Fruit fly (Drosophila melanogaster) whole organism, embryonic: Measurements from ENCODE around the gene klar.

Experiments used
- B-H1 ChIP-seq: fragments of 200-800 bp; sonication (Bioruptor generic); IDR thresholded peaks from 3 replicates; pipeline ENCODE4 v1.3.6; 2022; ENCODE audit warnings: missing biosample characterization, missing genetic modification characterization
- BEAF-32 ChIP-seq: fragments of 200-800 bp; sonication (Bioruptor generic); optimal IDR thresholded peaks from 3 replicates; lab custom pipeline; 2017; ENCODE audit warnings: missing biosample characterization, missing genetic modification characterization, mild to moderate bottlenecking, moderate library complexity, missing genetic modification reagents
- CG11504 ChIP-seq: fragments of 200-800 bp; sonication (Bioruptor generic); optimal IDR thresholded peaks from 3 replicates; lab custom pipeline; 2019; ENCODE audit warnings: missing biosample characterization, mild to moderate bottlenecking, missing genetic modification characterization, moderate library complexity
- CG11723 ChIP-seq: fragments of 200-800 bp; sonication (Bioruptor generic); optimal IDR thresholded peaks from 2 replicates; lab custom pipeline; 2017; ENCODE audit warnings: missing biosample characterization, mild to moderate bottlenecking, missing genetic modification characterization
- CG13287 ChIP-seq: fragments of 200-800 bp; sonication (Bioruptor generic); IDR thresholded peaks from 2 replicates; pipeline ENCODE4 v1.3.6; 2022; ENCODE audit warnings: missing biosample characterization, missing genetic modification characterization; ENCODE audit not compliant: partially characterized antibody
- CG13894 ChIP-seq: fragments of 200-800 bp; sonication (Bioruptor generic); optimal IDR thresholded peaks from 3 replicates; lab custom pipeline; 2018; ENCODE audit warnings: missing biosample characterization, mild to moderate bottlenecking, missing genetic modification characterization, moderate library complexity
- CG14050 ChIP-seq: fragments of 200-800 bp; sonication (Bioruptor generic); IDR thresholded peaks from 3 replicates; pipeline ENCODE4 v1.3.6; 2022; ENCODE audit warnings: missing biosample characterization, missing genetic modification characterization
- CG14441 ChIP-seq: fragments of 200-800 bp; sonication (Bioruptor generic); IDR thresholded peaks from 2 replicates; pipeline ENCODE4 v1.3.6; 2022; ENCODE audit warnings: missing biosample characterization, missing genetic modification characterization
- CG1603 ChIP-seq: fragments of 200-800 bp; sonication (Bioruptor generic); optimal IDR thresholded peaks from 2 replicates; lab custom pipeline; 2019; ENCODE audit warnings: missing biosample characterization, mild to moderate bottlenecking, missing genetic modification characterization, moderate library complexity
- CG2875 ChIP-seq: fragments of 200-800 bp; sonication (Bioruptor generic); optimal IDR thresholded peaks from 2 replicates; lab custom pipeline; 2017; ENCODE audit warnings: missing biosample characterization, mild to moderate bottlenecking, missing genetic modification characterization, missing genetic modification reagents
- CG30020 ChIP-seq: fragments of 200-800 bp; optimal IDR thresholded peaks from 2 replicates; lab custom pipeline; 2019; ENCODE audit warnings: missing biosample characterization, mild to moderate bottlenecking, missing genetic modification characterization, moderate library complexity
- CG30403 ChIP-seq: fragments of 200-800 bp; sonication (Bioruptor generic); optimal IDR thresholded peaks from 3 replicates; lab custom pipeline; 2016; ENCODE audit warnings: missing biosample characterization, missing genetic modification characterization
- CG31441 ChIP-seq: fragments of 200-800 bp; sonication (Bioruptor generic); IDR thresholded peaks from 2 replicates; pipeline ENCODE4 v1.3.6; 2022; ENCODE audit warnings: missing biosample characterization, missing genetic modification characterization
- CG32772 ChIP-seq: fragments of 200-800 bp; sonication (Bioruptor generic); IDR thresholded peaks from 2 replicates; pipeline ENCODE4 v1.3.6; 2022; ENCODE audit warnings: missing biosample characterization, missing genetic modification characterization
- CG3407 ChIP-seq: fragments of 200-800 bp; sonication (Bioruptor generic); optimal IDR thresholded peaks from 2 replicates; lab custom pipeline; 2018; ENCODE audit warnings: missing biosample characterization, mild to moderate bottlenecking, missing genetic modification characterization
- CG4282 ChIP-seq: fragments of 200-800 bp; sonication (Bioruptor generic); optimal IDR thresholded peaks from 2 replicates; lab custom pipeline; 2016; ENCODE audit warnings: missing biosample characterization, missing genetic modification characterization
- CG43689 ChIP-seq: fragments of 200-800 bp; sonication (Bioruptor generic); IDR thresholded peaks from 2 replicates; pipeline ENCODE4 v1.3.6; 2022; ENCODE audit warnings: missing biosample characterization, missing genetic modification characterization
- CG4617 ChIP-seq: fragments of 200-800 bp; sonication (Bioruptor generic); optimal IDR thresholded peaks from 3 replicates; lab custom pipeline; 2016; ENCODE audit warnings: missing biosample characterization, missing genetic modification characterization, borderline replicate concordance
- CG5180 ChIP-seq: fragments of 200-800 bp; sonication (Bioruptor generic); optimal IDR thresholded peaks from 3 replicates; lab custom pipeline; 2017; ENCODE audit warnings: missing biosample characterization, missing genetic modification characterization, mild to moderate bottlenecking, moderate library complexity, missing genetic modification reagents
- CG5953 ChIP-seq: fragments of 200-800 bp; sonication (Bioruptor generic); IDR thresholded peaks from 2 replicates; pipeline ENCODE4 v1.3.6; 2022; ENCODE audit warnings: missing biosample characterization, missing genetic modification characterization
- CG6854 ChIP-seq: fragments of 200-800 bp; sonication (Bioruptor generic); optimal IDR thresholded peaks from 3 replicates; lab custom pipeline; 2017; ENCODE audit warnings: missing biosample characterization, mild to moderate bottlenecking, missing genetic modification characterization
- CG8359 ChIP-seq: fragments of 200-800 bp; sonication (Bioruptor generic); optimal IDR thresholded peaks from 2 replicates; lab custom pipeline; 2017; ENCODE audit warnings: missing biosample characterization, mild to moderate bottlenecking, missing genetic modification characterization, borderline replicate concordance
- CG9727 ChIP-seq: fragments of 200-800 bp; sonication (Bioruptor generic); optimal IDR thresholded peaks from 3 replicates; lab custom pipeline; 2017; ENCODE audit warnings: missing biosample characterization, mild to moderate bottlenecking, missing genetic modification characterization
- CTCF ChIP-seq: fragments of 200-800 bp; sonication (Bioruptor generic); optimal IDR thresholded peaks from 2 replicates; lab custom pipeline; 2017; ENCODE audit warnings: missing biosample characterization, mild to moderate bottlenecking, missing genetic modification characterization, moderate library complexity
- Deaf1 ChIP-seq: fragments of 200-800 bp; optimal IDR thresholded peaks from 3 replicates; lab custom pipeline; 2019; ENCODE audit warnings: missing biosample characterization, mild to moderate bottlenecking, missing genetic modification characterization, moderate library complexity
- Ets65A ChIP-seq: fragments of 200-800 bp; sonication (Bioruptor generic); peaks from one replicate; lab custom pipeline; 2016; ENCODE audit warnings: missing biosample characterization, missing genetic modification characterization
- Hmr ChIP-seq: fragments of 200-800 bp; sonication (Bioruptor generic); optimal IDR thresholded peaks from 3 replicates; lab custom pipeline; 2017; ENCODE audit warnings: mild to moderate bottlenecking, missing biosample characterization, missing genetic modification reagents, missing genetic modification characterization
- Hsf ChIP-seq: fragments of 200-800 bp; sonication (Bioruptor generic); optimal IDR thresholded peaks from 3 replicates; lab custom pipeline; 2016; ENCODE audit warnings: missing biosample characterization, missing genetic modification characterization
- MESR4 ChIP-seq: fragments of 200-800 bp; sonication (Bioruptor generic); optimal IDR thresholded peaks from 2 replicates; lab custom pipeline; 2018; ENCODE audit warnings: missing biosample characterization, mild to moderate bottlenecking, missing genetic modification characterization, moderate library complexity
- Med ChIP-seq: fragments of 200-800 bp; sonication (Bioruptor generic); peaks from one replicate; lab custom pipeline; 2016; ENCODE audit warnings: missing biosample characterization, missing genetic modification characterization, mild to moderate bottlenecking, inconsistent platforms, moderate library complexity
- NC2α ChIP-seq: fragments of 200-800 bp; sonication (Bioruptor generic); optimal IDR thresholded peaks from 2 replicates; lab custom pipeline; 2016; ENCODE audit warnings: missing biosample characterization, missing genetic modification characterization
- Opbp ChIP-seq: fragments of 200-800 bp; sonication (Bioruptor generic); IDR thresholded peaks from 3 replicates; pipeline ENCODE4 v1.3.6; 2022; ENCODE audit warnings: missing biosample characterization, missing genetic modification characterization; ENCODE audit not compliant: partially characterized antibody
- Side ChIP-seq: fragments of 200-800 bp; sonication (Bioruptor generic); optimal IDR thresholded peaks from 2 replicates; lab custom pipeline; 2016; ENCODE audit warnings: missing biosample characterization, missing genetic modification characterization
- Six4 ChIP-seq: fragments of 200-800 bp; sonication (Bioruptor generic); optimal IDR thresholded peaks from 2 replicates; lab custom pipeline; 2016; ENCODE audit warnings: missing biosample characterization, missing genetic modification characterization
- Spps ChIP-seq: fragments of 200-800 bp; sonication (Bioruptor generic); optimal IDR thresholded peaks from 2 replicates; lab custom pipeline; 2018; ENCODE audit warnings: missing biosample characterization, mild to moderate bottlenecking, missing genetic modification characterization
- Ssrp ChIP-seq: fragments of 200-800 bp; sonication (Bioruptor generic); optimal IDR thresholded peaks from 2 replicates; lab custom pipeline; 2018; ENCODE audit warnings: missing biosample characterization, mild to moderate bottlenecking, missing genetic modification characterization, moderate library complexity
- bcd ChIP-seq: fragments of 200-800 bp; sonication (Bioruptor generic); optimal IDR thresholded peaks from 2 replicates; lab custom pipeline; 2017; ENCODE audit warnings: missing biosample characterization, mild to moderate bottlenecking, missing genetic modification characterization
- croc ChIP-seq: fragments of 200-800 bp; sonication (Bioruptor generic); conservative IDR thresholded peaks from 3 replicates; pipeline ENCODE4 v1.3.6; 2022; ENCODE audit warnings: missing biosample characterization, missing genetic modification characterization
- ewg ChIP-seq: fragments of 200-800 bp; sonication (Bioruptor generic); optimal IDR thresholded peaks from 3 replicates; lab custom pipeline; 2017; ENCODE audit warnings: mild to moderate bottlenecking, missing biosample characterization, missing genetic modification reagents, missing genetic modification characterization
- grau ChIP-seq: fragments of 200-800 bp; optimal IDR thresholded peaks from 3 replicates; lab custom pipeline; 2019; ENCODE audit warnings: missing biosample characterization, mild to moderate bottlenecking, missing genetic modification characterization, moderate library complexity
- hkb ChIP-seq, 2 experiments: fragments of 200-800 bp in 1 of 2; fragments of >200 bp in 1 of 2; sonication (Bioruptor generic) in 1 of 2; IDR thresholded peaks in 1 of 2; optimal IDR thresholded peaks in 1 of 2; 2 replicates each; pipeline versions ENCODE4 v1.3.6 to Lab custom; 2017 to 2022; ENCODE audit warnings: missing biosample characterization in 1 of 2, missing genetic modification characterization in 1 of 2
- klu ChIP-seq: fragments of 200-800 bp; sonication (Bioruptor generic); IDR thresholded peaks from 2 replicates; pipeline ENCODE4 v1.3.6; 2022; ENCODE audit warnings: missing biosample characterization, missing genetic modification characterization
- kni ChIP-seq: fragments of 200-800 bp; sonication (Bioruptor generic); optimal IDR thresholded peaks from 3 replicates; lab custom pipeline; 2017; ENCODE audit warnings: mild to moderate bottlenecking, missing biosample characterization, missing genetic modification reagents, missing genetic modification characterization
- lbe ChIP-seq: fragments of 200-800 bp; sonication (Bioruptor generic); optimal IDR thresholded peaks from 2 replicates; lab custom pipeline; 2016; ENCODE audit warnings: missing biosample characterization, mild to moderate bottlenecking, missing genetic modification characterization
- lov ChIP-seq, 2 experiments: fragments of 200-800 bp in 1 of 2; fragments of >200 bp in 1 of 2; sonication (Bioruptor generic) in 1 of 2; IDR thresholded peaks in 1 of 2; optimal IDR thresholded peaks in 1 of 2; 2 replicates in 1 of 2; 3 replicates in 1 of 2; pipeline versions ENCODE4 v1.3.6 to Lab custom; 2017 to 2022; ENCODE audit warnings: missing biosample characterization in 1 of 2, missing genetic modification characterization in 1 of 2
- slbo ChIP-seq: fragments of 200-800 bp; sonication (Bioruptor generic); IDR thresholded peaks from 2 replicates; pipeline ENCODE4 v1.3.6; 2022; ENCODE audit warnings: missing biosample characterization, missing genetic modification characterization
- slp2 ChIP-seq: fragments of 200-800 bp; sonication (Bioruptor generic); optimal IDR thresholded peaks from 2 replicates; lab custom pipeline; 2016; ENCODE audit warnings: missing biosample characterization, missing genetic modification characterization
- unpg ChIP-seq: fragments of 200-800 bp; sonication (Bioruptor generic); optimal IDR thresholded peaks from 3 replicates; lab custom pipeline; 2018; ENCODE audit warnings: missing biosample characterization, mild to moderate bottlenecking, missing genetic modification characterization, moderate library complexity
- vfl ChIP-seq: fragments of 200-800 bp; sonication (Bioruptor generic); optimal IDR thresholded peaks from 2 replicates; lab custom pipeline; 2016; ENCODE audit warnings: missing biosample characterization, missing genetic modification characterization

klar gene

DNA sequence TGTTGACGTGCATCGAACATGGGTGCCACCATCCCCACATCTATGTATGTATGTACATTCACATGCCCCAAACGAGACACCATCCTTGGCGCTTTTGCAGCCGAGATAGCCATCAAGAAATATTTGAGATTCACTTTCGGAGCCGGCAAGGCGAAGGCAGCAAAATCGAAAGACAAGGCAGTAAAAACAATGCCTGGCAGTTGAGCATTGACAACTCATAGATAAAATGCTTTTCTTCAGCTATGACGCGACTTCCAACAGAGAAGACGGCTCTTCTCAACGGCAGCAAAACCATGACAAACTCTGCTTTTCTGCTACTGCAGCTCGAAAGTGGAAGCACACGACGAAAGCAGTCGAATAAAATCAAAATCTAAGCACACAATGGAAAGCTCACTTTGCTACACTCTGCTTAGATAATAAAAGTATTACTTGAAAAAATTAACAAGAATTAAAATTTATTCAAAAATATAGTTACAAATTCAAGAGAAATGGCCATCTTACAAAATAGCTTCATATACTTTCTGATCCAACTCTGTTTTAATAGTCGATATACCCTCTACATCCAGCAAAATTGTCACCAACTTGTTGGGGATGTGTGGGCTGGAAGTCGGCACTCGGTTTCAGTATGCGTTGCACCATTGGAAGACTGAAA, 23.3 kb downstream of the klar start (continued):
- TF ChIP-seq CG13287: no peak
- peak; percentile 61 for TF ChIP-seq CG11504
- TF ChIP-seq CTCF: no peak
- peak; percentile 32 for TF ChIP-seq ewg (GFP tag; lab: Kevin White, UChicago)
- TF ChIP-seq hkb (optimal IDR thresholded peaks at IDR 0.05; lab: Kevin White, UChicago): no peak
- peak; percentile 51; the same call in 1 of the 2 replicates for TF ChIP-seq hkb (GFP tag; IDR thresholded peaks at IDR 0.05; lab: Robert Waterston, UW)
- TF ChIP-seq kni (GFP tag; lab: Kevin White, UChicago): no peak
- peak; percentile 41 for TF ChIP-seq CG5180
- TF ChIP-seq Spps: no peak
- TF ChIP-seq CG14441 (GFP tag; lab: Robert Waterston, UW): no peak
- TF ChIP-seq CG13894 (tag; lab: Kevin White, UChicago): no peak
- peak; percentile 21 for TF ChIP-seq Ets65A (GFP tag; lab: Kevin White, UChicago)
- TF ChIP-seq CG31441 (GFP tag; lab: Robert Waterston, UW): peak; percentile 71
- TF ChIP-seq CG4617: no peak
- TF ChIP-seq CG32772: peak; percentile 43; the same call in 1 of the 2 replicates
- peak; percentile 49 for TF ChIP-seq Ssrp (tag; lab: Kevin White, UChicago)
- TF ChIP-seq Hsf (GFP tag; lab: Kevin White, UChicago): peak; percentile 2
- TF ChIP-seq CG8359 (GFP tag; lab: Kevin White, UChicago): no peak
- TF ChIP-seq vfl (GFP tag; lab: Kevin White, UChicago): no peak
- TF ChIP-seq CG1603 (tag; lab: Kevin White, UChicago): peak; percentile 3
- TF ChIP-seq klu: no peak
- TF ChIP-seq Hmr: no peak
- no peak for TF ChIP-seq lbe (GFP tag; lab: Kevin White, UChicago)
- TF ChIP-seq slbo: 0 out of 2 replicates have a peak, but pooled peaks have one; percentile 9
- no peak for TF ChIP-seq slp2
- peak; percentile 11 for TF ChIP-seq unpg
- TF ChIP-seq CG3407: peak; percentile 18
- peak; percentile 5 for TF ChIP-seq bcd (GFP tag; lab: Kevin White, UChicago)
- TF ChIP-seq croc (GFP tag; lab: Robert Waterston, UW): peak; percentile 62
- no peak; the same call in 2 of the 3 replicates for TF ChIP-seq B-H1 (GFP tag; lab: Robert Waterston, UW)
- no peak for TF ChIP-seq CG2875 (GFP tag; lab: Kevin White, UChicago)
- no peak for TF ChIP-seq CG4282
- TF ChIP-seq Opbp (GFP tag; lab: Robert Waterston, UW): no peak
- no peak for TF ChIP-seq Med (GFP tag; lab: Kevin White, UChicago)
- TF ChIP-seq MESR4 (GFP tag; lab: Kevin White, UChicago): no peak
- TF ChIP-seq BEAF-32 (GFP tag; lab: Kevin White, UChicago): no peak
- TF ChIP-seq CG30020 (tag; lab: Kevin White, UChicago): no peak
- TF ChIP-seq CG14050: no peak
- TF ChIP-seq grau (tag; lab: Kevin White, UChicago): peak; percentile 14
- TF ChIP-seq CG6854 (GFP tag; lab: Kevin White, UChicago): no peak
- peak; percentile 5 for TF ChIP-seq CG30403 (GFP tag; lab: Kevin White, UChicago)
- no peak for TF ChIP-seq Deaf1 (tag; lab: Kevin White, UChicago)
- TF ChIP-seq Six4 (GFP tag; lab: Kevin White, UChicago): no peak
- no peak for TF ChIP-seq CG43689 (GFP tag; lab: Robert Waterston, UW)
- TF ChIP-seq CG9727 (GFP tag; lab: Kevin White, UChicago): no peak
- TF ChIP-seq NC2α (GFP tag; lab: Kevin White, UChicago): no peak
- TF ChIP-seq Side (GFP tag; lab: Kevin White, UChicago): no peak
- TF ChIP-seq CG5953 (GFP tag; lab: Robert Waterston, UW): peak; percentile 65
- no peak for TF ChIP-seq CG11723 (GFP tag; lab: Kevin White, UChicago)
- TF ChIP-seq lov (optimal IDR thresholded peaks at IDR 0.05; lab: Kevin White, UChicago): no peak
- 0 out of 3 replicates have a peak, but pooled peaks have one; percentile 58 for TF ChIP-seq lov (GFP tag; IDR thresholded peaks at IDR 0.05; lab: Robert Waterston, UW)
